Worm (Caenorhabditis elegans) whole organism, mixed stage, embryonic: ENCODE data around the gene C46C2.3.

ENCODE experiments used
- ceh-83 ChIP-seq: fragments of 200-800 bp; sonication (Bioruptor generic); optimal IDR thresholded peaks from 2 replicates; lab custom pipeline; 2018; ENCODE audit warnings: mild to moderate bottlenecking, missing genetic modification characterization, missing compliant biosample characterization
- elt-3 ChIP-seq: fragments of 150-350 bp; optimal IDR thresholded peaks from 2 replicates; lab custom pipeline; 2014; ENCODE audit warnings: missing biosample characterization, missing genetic modification characterization
- nhr-28 ChIP-seq: fragments of 150-350 bp; optimal IDR thresholded peaks from 2 replicates; lab custom pipeline; 2014; ENCODE audit warnings: missing biosample characterization, missing genetic modification characterization
- pha-4 ChIP-seq: fragments of 150-350 bp; optimal IDR thresholded peaks from 2 replicates; lab custom pipeline; 2018; ENCODE audit warnings: missing biosample characterization, missing genetic modification reagents, missing genetic modification characterization
- snpc-4 ChIP-seq: fragments of 150-350 bp; optimal IDR thresholded peaks from 2 replicates; lab custom pipeline; 2014; ENCODE audit warnings: missing biosample characterization, missing genetic modification characterization
- unc-62 ChIP-seq: fragments of 150-350 bp; optimal IDR thresholded peaks from 2 replicates; lab custom pipeline; 2014; ENCODE audit warnings: missing biosample characterization, missing genetic modification reagents, missing genetic modification characterization

DNA sequence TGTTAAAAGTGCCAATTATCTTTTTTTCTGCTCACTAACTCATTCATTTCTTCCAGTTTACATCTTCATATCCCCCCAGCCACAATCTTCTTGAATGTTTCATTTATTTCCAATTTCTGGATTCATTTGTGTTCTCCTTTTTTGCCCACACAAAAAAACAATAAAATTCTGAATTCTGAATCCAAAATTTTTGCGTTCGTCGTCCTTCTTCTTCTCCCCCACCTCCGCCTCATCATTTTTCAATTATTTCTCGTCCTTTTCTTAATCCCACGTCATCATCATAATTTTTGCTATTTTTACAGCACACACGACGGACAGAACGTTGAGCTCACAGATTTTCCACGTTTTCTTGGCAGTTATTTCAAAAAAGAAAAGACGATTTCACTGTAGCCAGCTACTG lies 40.4 kb upstream of the C46C2.3 start, which contains the start of gene C07C7.1:
- TF ChIP-seq ceh-83 (GFP tag; lab: Kevin White, UChicago) (no peak), pha-4 (tag; lab: Kevin White, UChicago) (no peak), nhr-28 (tag; lab: Kevin White, UChicago) (no peak), elt-3 (tag; lab: Kevin White, UChicago) (no peak), unc-62 (GFP tag; lab: Kevin White, UChicago) (no peak), snpc-4 (tag; lab: Kevin White, UChicago) (no peak)
